Worm (Caenorhabditis elegans) whole organism, L4 larva: ENCODE results near the gene tmed-10.

Source experiments
- F37D6.2 ChIP-seq: sonication (generic microtip); optimal IDR thresholded peaks from 2 replicates; lab custom pipeline; 2016; ENCODE audit warnings: mild to moderate bottlenecking, missing genetic modification characterization, missing compliant biosample characterization
- F44E2.7 ChIP-seq: fragments of 200-800 bp; sonication (Bioruptor generic); IDR thresholded peaks from 2 replicates; pipeline ENCODE4 v2.1.2; 2022; ENCODE audit warnings: missing genetic modification characterization, missing compliant biosample characterization
- T20F7.1 ChIP-seq: fragments of 200-800 bp; sonication (Bioruptor generic); optimal IDR thresholded peaks from 2 replicates; lab custom pipeline; 2018; ENCODE audit warnings: mild to moderate bottlenecking, missing genetic modification characterization, missing compliant biosample characterization
- aha-1 ChIP-seq: fragments of 150-350 bp; peaks from one replicate; lab custom pipeline; 2014; ENCODE audit warnings: missing biosample characterization, missing genetic modification characterization
- ceh-20 ChIP-seq: fragments of 200-800 bp; sonication (Bioruptor generic); IDR thresholded peaks from 2 replicates; pipeline ENCODE4 v1.3.6; 2022; ENCODE audit warnings: missing genetic modification reagents, missing genetic modification characterization, missing compliant biosample characterization
- ceh-44 ChIP-seq: fragments of 200-800 bp; sonication (Bioruptor generic); IDR thresholded peaks from 2 replicates; pipeline ENCODE4 v1.3.6; 2022; ENCODE audit warnings: missing genetic modification reagents, missing genetic modification characterization, missing compliant biosample characterization
- ctbp-1 ChIP-seq: fragments of 200-800 bp; sonication (Bioruptor generic); IDR thresholded peaks from 2 replicates; pipeline ENCODE4 v1.3.6; 2022; ENCODE audit warnings: missing genetic modification reagents, missing genetic modification characterization, missing compliant biosample characterization
- daf-8 ChIP-seq: fragments of 200-800 bp; sonication (Bioruptor generic); IDR thresholded peaks from 2 replicates; pipeline ENCODE4 v1.3.6; 2022; ENCODE audit warnings: missing genetic modification characterization, missing compliant biosample characterization
- dmd-6 ChIP-seq: fragments of 200-800 bp; sonication (Bioruptor generic); IDR thresholded peaks from 2 replicates; pipeline ENCODE4 v1.3.6; 2022; ENCODE audit warnings: missing genetic modification reagents, missing genetic modification characterization, missing compliant biosample characterization
- dmd-8 ChIP-seq: fragments of 200-800 bp; sonication (Bioruptor generic); IDR thresholded peaks from 2 replicates; pipeline ENCODE4 v1.3.6; 2022; ENCODE audit warnings: missing genetic modification characterization, missing compliant biosample characterization
- dmd-9 ChIP-seq: fragments of 200-800 bp; sonication (Bioruptor generic); IDR thresholded peaks from 2 replicates; pipeline ENCODE4 v1.3.6; 2022; ENCODE audit warnings: missing genetic modification reagents, missing genetic modification characterization, missing compliant biosample characterization
- dpl-1 ChIP-seq: fragments of 150-350 bp; optimal IDR thresholded peaks from 2 replicates; lab custom pipeline; 2014; ENCODE audit warnings: missing biosample characterization, missing genetic modification reagents, missing genetic modification characterization
- dve-1 ChIP-seq: sonication (generic microtip); optimal IDR thresholded peaks from 2 replicates; lab custom pipeline; 2017; ENCODE audit warnings: antibody characterized with exemption, mild to moderate bottlenecking, missing genetic modification characterization, missing compliant biosample characterization; ENCODE audit not compliant: insufficient read depth
- egl-27 ChIP-seq: sonication (generic microtip); optimal IDR thresholded peaks from 3 replicates; lab custom pipeline; 2017; ENCODE audit warnings: missing biosample characterization, missing genetic modification reagents, missing genetic modification characterization
- egl-43 ChIP-seq: fragments of 200-800 bp; sonication (Bioruptor generic); IDR thresholded peaks from 2 replicates; pipeline ENCODE4 v1.3.6; 2022; ENCODE audit warnings: missing genetic modification reagents, missing genetic modification characterization, missing compliant biosample characterization
- gei-8 ChIP-seq: fragments of 200-800 bp; sonication (Bioruptor generic); optimal IDR thresholded peaks from 2 replicates; lab custom pipeline; 2018; ENCODE audit warnings: mild to moderate bottlenecking, missing genetic modification characterization, missing compliant biosample characterization
- hif-1 ChIP-seq, 2 experiments: sonication (generic microtip); optimal IDR thresholded peaks; 2 replicates each; lab custom pipeline; 2016 to 2017; ENCODE audit warnings: missing compliant biosample characterization in 2 of 2, missing genetic modification characterization in 2 of 2, missing genetic modification reagents in 2 of 2, missing genotype in 2 of 2, mild to moderate bottlenecking in 1 of 2
- hlh-11 ChIP-seq: fragments of 200-800 bp; sonication (Bioruptor generic); optimal IDR thresholded peaks from 2 replicates; lab custom pipeline; 2018; ENCODE audit warnings: mild to moderate bottlenecking, missing genetic modification characterization, missing compliant biosample characterization
- hlh-30 ChIP-seq: sonication (generic microtip); optimal IDR thresholded peaks from 2 replicates; lab custom pipeline; 2017; ENCODE audit warnings: antibody characterized with exemption, mild to moderate bottlenecking, missing genetic modification characterization, missing compliant biosample characterization; ENCODE audit not compliant: insufficient read depth
- hmg-1.1 ChIP-seq: fragments of 200-800 bp; sonication (Bioruptor generic); IDR thresholded peaks from 2 replicates; pipeline ENCODE4 v1.3.6; 2022; ENCODE audit warnings: missing genetic modification reagents, missing genetic modification characterization, missing compliant biosample characterization
- jun-1 ChIP-seq: fragments of 150-350 bp; optimal IDR thresholded peaks from 2 replicates; lab custom pipeline; 2014; ENCODE audit warnings: missing biosample characterization, missing genetic modification reagents, missing genetic modification characterization
- lin-13 ChIP-seq: fragments of 150-350 bp; optimal IDR thresholded peaks from 2 replicates; lab custom pipeline; 2014; ENCODE audit warnings: missing biosample characterization, missing genetic modification reagents, missing genetic modification characterization
- lin-38 ChIP-seq: fragments of 200-800 bp; sonication (Bioruptor generic); IDR thresholded peaks from 2 replicates; pipeline ENCODE4 v1.3.6; 2022; ENCODE audit warnings: missing genetic modification reagents, missing genetic modification characterization, missing compliant biosample characterization
- lir-3 ChIP-seq: sonication (generic microtip); optimal IDR thresholded peaks from 2 replicates; lab custom pipeline; 2016; ENCODE audit warnings: mild to moderate bottlenecking, missing genetic modification characterization, missing compliant biosample characterization
- lsy-2 ChIP-seq, 2 experiments: fragments of 150-350 bp in 1 of 2; sonication (generic microtip) in 1 of 2; optimal IDR thresholded peaks; 2 replicates each; lab custom pipeline; 2014 to 2017; ENCODE audit warnings: missing biosample characterization in 2 of 2, missing genetic modification characterization in 2 of 2
- madf-5 ChIP-seq, 2 experiments: fragments of 200-800 bp; sonication (Bioruptor generic); IDR thresholded peaks; 2 replicates each; pipeline ENCODE4 v1.3.6; 2022; ENCODE audit warnings: missing compliant biosample characterization in 2 of 2, missing genetic modification characterization in 2 of 2
- madf-9 ChIP-seq: fragments of 200-800 bp; sonication (Bioruptor generic); conservative IDR thresholded peaks from 2 replicates; pipeline ENCODE4 v1.3.6; 2022; ENCODE audit warnings: missing genetic modification reagents, missing genetic modification characterization, missing compliant biosample characterization
- mdl-1 ChIP-seq, 2 experiments: fragments of 150-350 bp in 1 of 2; sonication (generic microtip) in 1 of 2; optimal IDR thresholded peaks; 2 replicates each; lab custom pipeline; 2014 to 2017; ENCODE audit warnings: missing biosample characterization in 2 of 2, missing genetic modification characterization in 2 of 2
- mdt-29 ChIP-seq: fragments of 200-800 bp; sonication (Bioruptor generic); IDR thresholded peaks from 2 replicates; pipeline ENCODE4 v1.3.6; 2022; ENCODE audit warnings: missing genetic modification reagents, missing genetic modification characterization, missing compliant biosample characterization
- mes-2 ChIP-seq: sonication (generic microtip); optimal IDR thresholded peaks from 2 replicates; lab custom pipeline; 2016; ENCODE audit warnings: missing genotype, mild to moderate bottlenecking, missing genetic modification characterization, missing compliant biosample characterization; ENCODE audit not compliant: poor library complexity, severe bottlenecking
- mxl-2 ChIP-seq: fragments of 200-800 bp; sonication (Bioruptor generic); conservative IDR thresholded peaks from 2 replicates; pipeline ENCODE4 v1.3.6; 2022; ENCODE audit warnings: missing genetic modification reagents, missing genetic modification characterization, missing compliant biosample characterization
- nhr-25 ChIP-seq: sonication (generic microtip); optimal IDR thresholded peaks from 2 replicates; lab custom pipeline; 2017; ENCODE audit warnings: missing genetic modification characterization, mild to moderate bottlenecking, missing compliant biosample characterization, antibody characterized with exemption, moderate library complexity, borderline replicate concordance; ENCODE audit not compliant: insufficient read depth
- nhr-28 ChIP-seq: fragments of 150-350 bp; optimal IDR thresholded peaks from 2 replicates; lab custom pipeline; 2014; ENCODE audit warnings: missing biosample characterization, missing genetic modification characterization
- nhr-42 ChIP-seq: fragments of 200-800 bp; sonication (Bioruptor generic); IDR thresholded peaks from 2 replicates; pipeline ENCODE4 v1.3.6; 2022; ENCODE audit warnings: missing genetic modification characterization, missing compliant biosample characterization
- nhr-48 ChIP-seq: sonication (generic microtip); optimal IDR thresholded peaks from 2 replicates; lab custom pipeline; 2016; ENCODE audit warnings: mild to moderate bottlenecking, missing genetic modification characterization, missing compliant biosample characterization
- nhr-6 ChIP-seq: fragments of 150-350 bp; optimal IDR thresholded peaks from 2 replicates; lab custom pipeline; 2014; ENCODE audit warnings: missing biosample characterization, missing genetic modification characterization
- nhr-77 ChIP-seq: fragments of 150-350 bp; optimal IDR thresholded peaks from 2 replicates; lab custom pipeline; 2014; ENCODE audit warnings: missing biosample characterization, missing genetic modification characterization
- php-3 ChIP-seq: fragments of 200-800 bp; sonication (Bioruptor generic); IDR thresholded peaks from 2 replicates; pipeline ENCODE4 v1.3.6; 2022; ENCODE audit warnings: missing genetic modification reagents, missing genetic modification characterization, missing compliant biosample characterization
- pqm-1 ChIP-seq: sonication (generic microtip); optimal IDR thresholded peaks from 2 replicates; lab custom pipeline; 2017; ENCODE audit warnings: missing biosample characterization, missing genetic modification characterization
- rbr-2 ChIP-seq: sonication (generic microtip); optimal IDR thresholded peaks from 2 replicates; lab custom pipeline; 2016; ENCODE audit warnings: missing genotype, missing genetic modification characterization, missing compliant biosample characterization
- set-16 ChIP-seq: fragments of 200-800 bp; sonication (Bioruptor generic); IDR thresholded peaks from 2 replicates; pipeline ENCODE4 v1.3.6; 2022; ENCODE audit warnings: missing genetic modification reagents, missing genetic modification characterization, missing compliant biosample characterization
- spr-3 ChIP-seq: fragments of 200-800 bp; sonication (Bioruptor generic); optimal IDR thresholded peaks from 2 replicates; lab custom pipeline; 2018; ENCODE audit warnings: mild to moderate bottlenecking, missing genetic modification characterization, missing compliant biosample characterization
- tra-1 ChIP-seq: fragments of 200-800 bp; sonication (Bioruptor generic); IDR thresholded peaks from 2 replicates; pipeline ENCODE4 v1.3.6; 2022; ENCODE audit warnings: missing genetic modification reagents, missing genetic modification characterization, missing compliant biosample characterization
- unc-130 ChIP-seq: sonication (generic microtip); optimal IDR thresholded peaks from 2 replicates; lab custom pipeline; 2016; ENCODE audit warnings: missing genetic modification reagents, missing genetic modification characterization, missing compliant biosample characterization
- unc-62 ChIP-seq, 3 experiments: fragments of 150-350 bp in 1 of 3; sonication (generic microtip); optimal IDR thresholded peaks in 2 of 3; peaks in 1 of 3; 1 replicate in 1 of 3; 2 replicates in 2 of 3; lab custom pipeline; 2014 to 2017; ENCODE audit warnings: missing biosample characterization in 3 of 3, missing genetic modification characterization in 3 of 3, missing genetic modification reagents in 3 of 3, missing genotype in 1 of 3
- vab-7 ChIP-seq: fragments of 200-800 bp; sonication (Bioruptor generic); IDR thresholded peaks from 2 replicates; pipeline ENCODE4 v1.3.6; 2022; ENCODE audit warnings: missing genetic modification reagents, missing genetic modification characterization, missing compliant biosample characterization
- zag-1 ChIP-seq: fragments of 150-350 bp; optimal IDR thresholded peaks from 2 replicates; lab custom pipeline; 2014; ENCODE audit warnings: missing biosample characterization, missing genetic modification characterization
- zfp-3 ChIP-seq: fragments of 200-800 bp; sonication (Bioruptor generic); conservative IDR thresholded peaks from 2 replicates; pipeline ENCODE4 v1.3.6; 2022; ENCODE audit warnings: missing genetic modification reagents, missing genetic modification characterization, missing compliant biosample characterization
- zip-2 ChIP-seq: fragments of 150-350 bp; optimal IDR thresholded peaks from 2 replicates; lab custom pipeline; 2014; ENCODE audit warnings: missing biosample characterization, missing genetic modification characterization
- ztf-7 ChIP-seq: fragments of 150-350 bp; optimal IDR thresholded peaks from 2 replicates; lab custom pipeline; 2014; ENCODE audit warnings: missing biosample characterization, missing genetic modification characterization

Gene tmed-10

ce11 chrV:11326914-11327367, at the start of gene tmed-10:
tmed-10 (minus strand) TSS chrV:11326964.
- TF ChIP-seq jun-1 (tag; lab: Kevin White, UChicago) (no peak), hlh-30 (tag; lab: Kevin White, UChicago) (peak; percentile 44), spr-3 (no peak), gei-8 (GFP tag; lab: Kevin White, UChicago) (no peak), T20F7.1 (GFP tag; lab: Kevin White, UChicago) (peak; percentile 50), hif-1 (tag; optimal IDR thresholded peaks at IDR 0.05; lab: Kevin White, UChicago) (peak in 1 of 2 experiments; percentile 12), egl-43 (GFP tag; lab: Robert Waterston, UW) (peak; percentile 66; the same call in 1 of the 2 replicates), nhr-42 (no peak), mdl-1 (tag; optimal IDR thresholded peaks at IDR 0.05; lab: Kevin White, UChicago) (peak in 1 of 2 experiments; percentile 3), dmd-9 (GFP tag; lab: Robert Waterston, UW) (0 out of 2 replicates have a peak, but pooled peaks have one; percentile 10), set-16 (GFP tag; lab: Robert Waterston, UW) (no peak), vab-7 (GFP tag; lab: Robert Waterston, UW) (no peak), nhr-28 (peak; percentile 43), zag-1 (no peak), aha-1 (no peak), lin-13 (GFP tag; lab: Kevin White, UChicago) (peak; percentile 10), unc-130 (GFP tag; lab: Kevin White, UChicago) (peak; percentile 43), dve-1 (tag; lab: Kevin White, UChicago) (peak; percentile 56), lin-38 (GFP tag; lab: Robert Waterston, UW) (peak; percentile 95), hlh-11 (tag; lab: Kevin White, UChicago) (peak; percentile 64), hmg-1.1 (GFP tag; lab: Robert Waterston, UW) (peak; percentile 76), zip-2 (no peak), unc-62 (GFP tag; optimal IDR thresholded peaks at IDR 0.05 in 1 of 2; lab: Kevin White, UChicago) (peak in 1 of 2 experiments; percentile 56), unc-62 (tag; optimal IDR thresholded peaks at IDR 0.05; lab: Kevin White, UChicago) (no peak), mes-2 (tag; lab: Kevin White, UChicago) (peak; percentile 84), dpl-1 (peak; percentile 54), nhr-6 (tag; lab: Kevin White, UChicago) (no peak), dmd-8 (GFP tag; lab: Robert Waterston, UW) (no peak), lir-3 (no peak), ctbp-1 (0 out of 2 replicates have a peak, but pooled peaks have one; percentile 24), zfp-3 (GFP tag; lab: Robert Waterston, UW) (no peak), tra-1 (GFP tag; lab: Robert Waterston, UW) (0 out of 2 replicates have a peak, but pooled peaks have one; percentile 18), pqm-1 (tag; lab: Kevin White, UChicago) (no peak), F44E2.7 (GFP tag; lab: Robert Waterston, UW) (no peak), php-3 (no peak), madf-5 (GFP tag; IDR thresholded peaks at IDR 0.05; lab: Robert Waterston, UW) (no peak), ceh-44 (GFP tag; lab: Robert Waterston, UW) (peak; percentile 53; the same call in 1 of the 2 replicates), nhr-25 (tag; lab: Kevin White, UChicago) (no peak), madf-9 (GFP tag; lab: Robert Waterston, UW) (no peak), ztf-7 (tag; lab: Kevin White, UChicago) (no peak), F37D6.2 (tag; lab: Kevin White, UChicago) (no peak), dmd-6 (peak; percentile 72), rbr-2 (tag; lab: Kevin White, UChicago) (peak; percentile 50), nhr-48 (tag; lab: Kevin White, UChicago) (no peak), egl-27 (tag; lab: Kevin White, UChicago) (no peak), lsy-2 (tag; optimal IDR thresholded peaks at IDR 0.05; lab: Kevin White, UChicago) (peak in 1 of 2 experiments; percentile 93), nhr-77 (no peak), mxl-2 (no peak), mdt-29 (GFP tag; lab: Robert Waterston, UW) (no peak), daf-8 (GFP tag; lab: Robert Waterston, UW) (no peak), ceh-20 (GFP tag; lab: Robert Waterston, UW) (peak; percentile 75)
